Fruit fly (Drosophila melanogaster) Kc167 (cell line): ENCODE results near the gene Rassf.

ENCODE experiments used
- Myc ChIP-seq: fragments of >200 bp; optimal IDR thresholded peaks from 2 replicates; lab custom pipeline; 2017; ENCODE audit warnings: missing external identifiers
- Sin3A ChIP-seq: fragments of >200 bp; optimal IDR thresholded peaks from 2 replicates; lab custom pipeline; 2018; ENCODE audit warnings: missing external identifiers
- h ChIP-seq: fragments of >200 bp; optimal IDR thresholded peaks from 3 replicates; lab custom pipeline; 2018; ENCODE audit warnings: missing external identifiers
- insv ChIP-seq: fragments of >200 bp; optimal IDR thresholded peaks from 3 replicates; lab custom pipeline; 2018; ENCODE audit warnings: missing external identifiers
- psq ChIP-seq: fragments of >200 bp; optimal IDR thresholded peaks from 2 replicates; lab custom pipeline; 2017; ENCODE audit warnings: missing external identifiers
- ttk ChIP-seq: sonication (Bioruptor generic); optimal IDR thresholded peaks from 2 replicates; lab custom pipeline; 2017; ENCODE audit warnings: missing external identifiers

The Rassf gene

DNA sequence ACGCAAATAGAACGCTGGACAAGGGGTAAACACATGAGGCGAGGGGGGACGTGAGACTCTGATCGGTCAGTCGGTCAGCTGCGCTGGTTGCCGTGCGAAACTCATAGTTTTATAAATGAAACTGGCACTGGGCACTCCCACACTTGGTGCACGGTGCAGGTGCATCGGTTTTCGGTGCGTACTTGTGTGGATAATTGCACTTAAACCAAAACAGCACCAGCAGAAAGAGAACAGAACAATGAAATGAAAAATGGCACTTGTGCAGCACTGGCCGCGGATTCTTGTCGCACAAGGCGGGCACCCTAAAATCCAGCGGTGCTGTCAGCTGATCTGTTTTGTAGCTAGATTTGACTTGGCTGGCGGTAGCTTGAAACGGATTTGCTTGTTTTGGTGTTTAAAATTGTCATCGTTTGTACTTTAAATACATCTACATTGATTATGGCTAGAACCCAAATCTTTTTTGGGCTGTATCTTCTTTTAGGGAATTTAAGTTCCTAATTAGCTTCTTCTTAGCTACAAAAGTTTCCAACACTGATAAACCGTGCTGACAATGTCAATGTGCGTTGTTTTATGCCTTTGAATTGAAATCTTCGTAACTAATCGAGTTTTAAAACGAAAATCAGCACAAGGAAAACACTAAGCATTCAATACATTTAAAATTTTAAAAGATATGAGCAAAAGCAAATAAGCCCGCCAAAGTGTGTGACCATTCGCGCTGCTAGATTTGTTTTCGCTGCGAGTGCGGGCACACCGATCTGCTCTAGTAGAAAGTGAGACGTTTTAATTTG, at the start of gene Rassf, which contains the start of gene CenB1A:
Rassf (minus strand) TSS at position 249 of the 788 bp plus-strand sequence.
CenB1A (plus strand) TSS at position 718 of the 788 bp plus-strand sequence.
- TF ChIP-seq insv (lab: Kevin White, UChicago) (no peak), ttk (no peak), Sin3A (lab: Kevin White, UChicago) (no peak), psq (lab: Kevin White, UChicago) (no peak), Myc (lab: Kevin White, UChicago) (no peak), h (lab: Kevin White, UChicago) (no peak)

DNA sequence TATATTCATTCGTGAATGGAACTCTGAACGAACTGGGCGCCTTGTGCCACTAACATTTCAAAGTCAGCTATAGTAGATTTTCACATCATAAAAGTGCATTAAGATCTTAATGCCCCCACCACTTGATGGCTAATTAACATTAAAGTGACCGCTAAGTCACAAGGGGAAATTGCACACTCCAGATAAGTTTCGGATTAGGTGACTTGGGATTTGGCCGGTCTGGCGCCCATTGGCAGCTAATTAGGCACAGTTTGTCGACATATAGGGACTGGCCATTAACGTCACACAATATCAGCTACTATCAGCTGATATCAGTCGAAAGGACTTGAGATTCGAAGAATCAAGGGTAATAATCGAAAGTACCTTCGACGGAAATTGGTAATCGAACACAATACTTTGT, 46.9 kb upstream of the Rassf start:
- TF ChIP-seq Myc (lab: Kevin White, UChicago) (no peak), h (lab: Kevin White, UChicago) (no peak), insv (lab: Kevin White, UChicago) (no peak), psq (lab: Kevin White, UChicago) (no peak), Sin3A (lab: Kevin White, UChicago) (no peak), ttk (no peak)

DNA sequence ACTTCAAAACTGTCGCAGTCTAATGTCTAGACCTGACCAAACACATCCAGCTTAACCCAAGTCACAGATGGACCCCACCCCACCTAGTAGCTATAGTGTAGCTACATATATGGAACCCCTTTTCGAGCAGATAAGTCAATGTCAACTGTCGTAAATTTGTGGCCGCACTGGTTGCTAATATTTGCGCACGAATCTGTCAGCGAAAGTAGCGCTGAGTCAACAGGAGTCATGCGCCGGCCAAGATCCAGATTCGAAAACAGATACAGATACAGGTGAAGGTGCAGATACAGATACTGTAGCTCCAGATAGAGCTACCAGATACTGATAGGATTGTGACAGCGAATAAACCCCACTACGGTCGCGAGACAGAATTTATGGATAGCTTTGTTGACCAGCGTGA, 46.4 kb upstream of the Rassf start:
- no peak for TF ChIP-seq ttk
- TF ChIP-seq Myc (lab: Kevin White, UChicago), result no peak
- TF ChIP-seq Sin3A (lab: Kevin White, UChicago), result no peak
- no peak for TF ChIP-seq psq (lab: Kevin White, UChicago)
- TF ChIP-seq h (lab: Kevin White, UChicago), result no peak
- no peak for TF ChIP-seq insv (lab: Kevin White, UChicago)

DNA sequence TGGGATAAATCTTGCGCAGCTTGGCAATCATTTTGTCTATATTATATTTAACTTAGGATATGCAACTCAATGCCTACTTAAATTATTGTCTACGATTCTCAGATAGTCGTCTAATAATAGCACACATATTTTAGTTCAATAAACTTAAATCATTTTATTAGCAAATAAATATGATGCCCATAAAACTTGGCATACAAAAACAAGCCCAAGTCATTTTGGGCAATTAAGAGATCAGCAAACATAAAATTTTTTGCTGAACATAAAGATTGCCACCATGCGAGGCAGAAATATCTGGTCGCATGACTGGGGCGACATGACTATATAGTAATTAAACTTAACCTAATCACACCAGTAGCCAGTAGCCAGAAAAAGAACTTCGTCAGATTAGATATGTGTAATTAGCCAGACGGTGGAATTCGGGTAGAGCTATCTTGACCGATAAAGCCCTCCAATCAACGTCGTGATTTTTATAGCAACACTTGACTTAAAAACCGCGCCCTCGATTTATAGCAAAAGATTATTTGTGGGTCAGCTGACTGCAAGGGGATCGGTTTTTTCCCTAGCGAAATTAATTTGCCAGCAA, 43.6 kb upstream of the Rassf start, which contains the start of gene CG13829:
CG13829 (minus strand) TSS at position 51 of the 583 bp plus-strand sequence.
- TF ChIP-seq Sin3A (lab: Kevin White, UChicago) (no peak), ttk (no peak), psq (lab: Kevin White, UChicago) (no peak), Myc (lab: Kevin White, UChicago) (no peak), insv (lab: Kevin White, UChicago) (no peak), h (lab: Kevin White, UChicago) (no peak)

DNA sequence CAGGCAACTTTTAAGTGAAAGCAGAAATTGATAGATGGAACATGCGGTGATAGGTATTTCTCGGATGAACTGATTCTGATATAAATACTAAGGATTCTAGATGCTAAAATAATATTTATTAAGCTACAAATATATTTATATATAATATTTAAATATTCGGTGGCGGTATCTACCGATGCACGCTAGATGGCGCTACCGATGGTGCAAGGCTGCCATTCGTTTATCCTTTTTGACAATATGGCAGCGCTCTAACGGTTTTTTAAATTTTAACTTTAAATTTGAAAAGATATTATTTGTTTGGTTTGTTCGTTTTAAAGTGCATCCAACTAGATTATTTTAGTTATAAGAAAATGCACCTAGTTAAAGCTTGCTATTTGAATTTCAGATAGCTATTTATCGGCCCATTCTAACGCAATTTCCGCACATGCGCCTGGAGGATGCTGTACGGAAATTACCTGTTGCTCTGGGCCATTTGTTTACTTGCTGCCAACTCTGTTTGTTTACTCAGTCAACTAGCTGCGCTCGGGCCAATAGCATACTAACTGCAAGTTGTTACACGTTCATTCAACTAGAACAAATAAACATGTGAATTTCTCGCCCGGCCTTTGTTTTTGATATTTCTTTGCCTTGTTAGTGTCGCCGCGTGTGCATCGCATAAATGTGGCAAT, 41.7 kb upstream of the Rassf start, which contains the start of gene VhaAC39-2:
VhaAC39-2 (minus strand) TSS at position 28 of the 668 bp plus-strand sequence.
- TF ChIP-seq Sin3A (lab: Kevin White, UChicago), result no peak
- TF ChIP-seq insv (lab: Kevin White, UChicago), result no peak
- TF ChIP-seq ttk, result no peak
- no peak for TF ChIP-seq h (lab: Kevin White, UChicago)
- no peak for TF ChIP-seq psq (lab: Kevin White, UChicago)
- no peak for TF ChIP-seq Myc (lab: Kevin White, UChicago)

DNA sequence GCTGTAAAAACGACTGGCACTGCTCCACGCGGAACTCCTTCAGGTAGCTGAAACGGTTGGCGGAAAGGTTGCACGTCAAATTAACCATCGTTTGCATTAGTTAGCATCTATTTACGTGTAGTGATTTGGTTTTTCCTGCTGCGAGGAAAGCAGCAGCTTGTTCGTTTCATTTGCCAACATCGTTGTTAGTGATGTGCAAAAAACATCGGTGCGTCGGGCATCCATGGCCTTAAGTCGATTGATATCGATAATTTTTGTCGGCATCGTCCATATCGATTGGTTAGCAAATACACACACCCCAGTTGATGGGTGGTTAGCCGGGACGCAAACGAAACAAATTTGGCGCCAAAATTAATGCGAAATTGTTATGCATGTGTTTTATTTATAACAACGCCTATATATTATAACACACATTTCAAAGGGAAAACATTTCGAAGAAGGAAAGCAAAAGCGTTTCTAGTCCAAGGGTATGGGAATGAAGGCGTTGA, 40.0 kb upstream of the Rassf start, which contains the start of gene unk:
unk (minus strand) TSS at position 199 of the 488 bp plus-strand sequence.
- TF ChIP-seq Myc (lab: Kevin White, UChicago), result no peak
- TF ChIP-seq psq (lab: Kevin White, UChicago), result no peak
- TF ChIP-seq Sin3A (lab: Kevin White, UChicago), result no peak
- no peak for TF ChIP-seq h (lab: Kevin White, UChicago)
- TF ChIP-seq insv (lab: Kevin White, UChicago), result no peak
- TF ChIP-seq ttk, result no peak

DNA sequence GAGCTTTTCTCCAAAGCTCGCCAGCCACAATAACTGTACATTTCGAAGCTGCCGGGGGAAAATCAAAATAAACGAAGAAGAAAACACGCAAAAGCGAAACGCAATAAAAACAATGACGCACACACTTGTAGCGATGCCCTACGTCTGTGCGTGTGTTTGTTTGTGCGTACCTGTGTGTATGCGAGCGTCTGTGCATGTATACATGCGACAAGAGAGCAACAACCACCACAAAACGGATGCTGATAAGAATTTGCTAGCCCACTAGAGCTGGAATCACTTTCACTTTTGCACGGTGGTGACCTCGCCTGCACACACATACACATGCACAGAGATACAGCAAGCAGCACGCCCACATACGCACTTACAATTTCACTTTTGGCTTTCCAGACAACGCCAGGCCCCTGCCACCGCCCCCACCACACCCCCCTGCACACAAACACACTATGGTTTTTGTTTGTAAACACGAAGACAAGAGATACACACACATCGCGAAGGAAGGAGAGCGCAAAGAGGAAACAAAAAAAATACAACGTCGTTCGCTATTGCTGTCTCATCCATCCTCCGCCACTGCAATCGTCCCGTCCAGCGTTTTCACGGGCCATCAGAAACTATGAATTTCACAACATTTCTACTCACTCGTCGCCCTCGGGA, 39.3 kb upstream of the Rassf start:
- TF ChIP-seq psq (lab: Kevin White, UChicago), result peak; percentile 63
- TF ChIP-seq Myc (lab: Kevin White, UChicago), result no peak

DNA sequence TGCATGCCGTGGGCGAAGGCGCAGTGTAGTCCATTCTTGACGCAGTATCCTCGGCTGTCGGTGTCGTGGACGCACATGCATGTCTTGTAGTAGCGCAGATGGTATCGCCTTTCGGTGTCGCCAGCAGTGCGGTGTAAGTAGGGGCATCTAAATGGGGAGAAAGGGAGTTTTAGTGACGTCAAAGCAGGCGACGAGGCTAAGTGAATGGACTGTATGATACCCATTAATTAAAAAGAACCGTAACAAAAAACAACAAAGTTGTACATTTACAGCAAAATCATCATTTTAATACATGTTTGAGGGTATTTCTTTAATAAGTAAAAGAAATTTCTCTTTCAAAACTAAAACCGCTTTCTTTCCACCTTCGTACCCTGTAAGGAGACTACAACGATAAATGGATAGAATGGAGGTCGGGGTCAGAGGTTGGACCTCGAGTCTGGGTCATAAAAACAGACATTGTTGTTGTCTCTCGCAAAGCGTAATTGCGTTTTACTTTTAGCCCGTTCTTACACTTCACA, 38.7 kb upstream of the Rassf start:
- TF ChIP-seq insv (lab: Kevin White, UChicago) (no peak), psq (lab: Kevin White, UChicago) (no peak), h (lab: Kevin White, UChicago) (no peak)

DNA sequence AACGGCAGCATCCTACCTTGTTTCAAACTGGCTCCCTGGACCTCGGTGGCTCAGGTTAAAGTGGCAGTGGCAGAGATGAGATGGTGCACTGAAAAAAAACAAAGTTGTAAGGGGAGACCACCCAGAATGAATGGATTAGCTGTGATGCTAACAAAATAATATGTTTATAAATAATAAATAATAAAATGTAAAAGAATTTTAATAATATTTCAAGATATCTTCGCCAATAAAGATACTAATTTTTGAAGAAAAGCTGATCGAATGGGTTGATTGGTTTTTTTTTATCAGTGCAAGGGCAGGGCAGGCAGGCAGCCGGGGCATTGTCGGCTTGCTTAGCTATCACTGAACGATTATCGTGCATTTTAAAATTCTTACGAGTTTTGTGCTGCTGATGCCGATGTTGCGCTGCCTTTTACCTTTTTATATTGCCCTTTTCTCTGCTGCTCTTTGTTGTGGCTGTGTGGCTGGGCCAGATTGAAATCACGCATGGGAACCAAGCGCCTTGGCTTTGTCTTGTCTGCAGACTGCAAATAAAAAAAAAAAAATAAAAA, 31.4 kb upstream of the Rassf start:
- TF ChIP-seq Myc (lab: Kevin White, UChicago) (no peak), Sin3A (lab: Kevin White, UChicago) (no peak), ttk (no peak), psq (lab: Kevin White, UChicago) (no peak), insv (lab: Kevin White, UChicago) (no peak), h (lab: Kevin White, UChicago) (no peak)

DNA sequence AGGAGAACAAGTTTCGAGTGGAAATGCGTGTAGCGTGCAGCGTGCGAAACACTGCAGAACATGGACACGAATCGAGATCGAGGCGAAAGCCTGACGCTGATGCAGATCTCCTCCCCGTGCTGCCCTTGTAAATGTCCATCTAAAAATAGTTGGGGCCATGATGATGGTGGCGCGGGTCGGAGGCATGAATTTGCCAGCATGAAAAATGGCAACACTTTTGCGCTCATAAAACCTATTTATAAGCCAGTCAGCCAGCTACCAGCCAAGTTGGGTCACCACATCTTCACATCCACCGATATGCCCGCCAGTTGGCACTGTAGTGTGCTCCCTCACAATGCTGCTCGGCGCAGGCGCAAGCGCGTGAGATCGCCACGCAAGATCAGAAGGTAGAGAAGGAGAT, 30.7 kb upstream of the Rassf start:
- TF ChIP-seq insv (lab: Kevin White, UChicago), result no peak
- no peak for TF ChIP-seq h (lab: Kevin White, UChicago)
- TF ChIP-seq psq (lab: Kevin White, UChicago), result no peak
- no peak for TF ChIP-seq Myc (lab: Kevin White, UChicago)
- no peak for TF ChIP-seq Sin3A (lab: Kevin White, UChicago)
- TF ChIP-seq ttk, result no peak
